Worm (Caenorhabditis elegans) whole organism, L4 larva: ENCODE measurements around the gene acy-2.

ENCODE experiments used
- ctbp-1 ChIP-seq: fragments of 200-800 bp; sonication (Bioruptor generic); IDR thresholded peaks from 2 replicates; pipeline ENCODE4 v1.3.6; 2022; ENCODE audit warnings: missing genetic modification reagents, missing genetic modification characterization, missing compliant biosample characterization
- egl-43 ChIP-seq: fragments of 200-800 bp; sonication (Bioruptor generic); IDR thresholded peaks from 2 replicates; pipeline ENCODE4 v1.3.6; 2022; ENCODE audit warnings: missing genetic modification reagents, missing genetic modification characterization, missing compliant biosample characterization
- lin-15B ChIP-seq: fragments of 150-350 bp; sonication (generic microtip); optimal IDR thresholded peaks from 3 replicates; lab custom pipeline; 2014; ENCODE audit warnings: missing biosample characterization, missing genetic modification characterization

DNA sequence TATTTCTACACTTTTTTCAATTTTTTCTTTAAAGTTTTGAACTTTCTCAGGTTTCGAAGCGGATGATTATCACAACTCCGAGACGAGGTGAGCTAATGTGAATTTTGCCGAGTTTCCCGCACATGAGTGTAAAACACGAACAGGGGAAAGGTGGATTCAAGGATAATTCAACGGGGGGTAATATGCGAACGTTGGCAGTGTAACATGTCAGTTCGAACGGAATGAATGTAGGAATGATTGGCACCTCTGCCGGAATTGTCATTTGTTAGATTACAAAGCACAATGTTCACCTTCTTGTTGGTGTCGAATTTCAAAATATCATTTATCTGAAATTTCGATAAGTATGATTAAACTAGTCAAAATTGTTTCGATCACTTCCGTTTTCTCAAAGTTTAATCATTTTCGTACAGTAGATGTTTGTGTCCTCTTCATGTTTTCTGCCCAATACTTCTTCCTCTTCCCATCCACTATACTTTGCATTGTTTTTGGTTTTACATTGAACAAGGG lies 43.2 kb downstream of the acy-2 start, which contains the start of gene picc-1:
- TF ChIP-seq egl-43 (GFP tag; lab: Robert Waterston, UW) (peak; percentile 31; the same call in 1 of the 2 replicates), lin-15B (tag; lab: Kevin White, UChicago) (no peak), ctbp-1 (GFP tag; lab: Robert Waterston, UW) (no peak)
